Worm (Caenorhabditis elegans): Measurements from ENCODE around the gene fbxb-42.

Gene fbxb-42

DNA sequence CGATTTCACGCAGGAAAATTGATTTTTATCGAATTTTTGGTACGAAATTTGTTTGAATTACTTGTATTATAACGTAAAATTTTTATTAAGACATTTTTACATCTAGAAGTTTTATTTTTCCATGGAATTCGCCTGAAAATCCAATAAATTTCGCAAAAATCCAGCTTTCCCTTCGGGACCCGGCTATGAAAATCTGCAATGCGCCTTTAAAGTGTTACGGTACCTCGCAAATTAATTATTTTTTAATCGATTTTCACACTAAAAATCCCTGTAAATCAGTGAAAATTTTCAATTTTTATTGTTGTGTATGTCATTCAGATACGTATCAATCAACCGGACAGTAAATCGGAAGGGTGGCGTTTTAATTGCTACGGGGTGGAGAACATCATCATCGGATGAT, 36.5 kb upstream of the fbxb-42 start:
- TF ChIP-seq blmp-1 (tag; optimal IDR thresholded peaks at IDR 0.05) = peak; percentile 11
- no peak for TF ChIP-seq snu-23 (GFP tag; optimal IDR thresholded peaks at IDR 0.05)
- TF ChIP-seq hlh-17 (GFP tag; optimal IDR thresholded peaks at IDR 0.05; ENCODE audit: borderline replicate concordance) = no peak
- TF ChIP-seq hpl-2 (GFP tag; optimal IDR thresholded peaks at IDR 0.05) = no peak
- TF ChIP-seq zag-1 (tag; optimal IDR thresholded peaks at IDR 0.05) = no peak
- no peak for TF ChIP-seq lin-15B (tag; optimal IDR thresholded peaks at IDR 0.05)
- TF ChIP-seq unc-62 (GFP tag; optimal IDR thresholded peaks at IDR 0.05) = no peak

DNA sequence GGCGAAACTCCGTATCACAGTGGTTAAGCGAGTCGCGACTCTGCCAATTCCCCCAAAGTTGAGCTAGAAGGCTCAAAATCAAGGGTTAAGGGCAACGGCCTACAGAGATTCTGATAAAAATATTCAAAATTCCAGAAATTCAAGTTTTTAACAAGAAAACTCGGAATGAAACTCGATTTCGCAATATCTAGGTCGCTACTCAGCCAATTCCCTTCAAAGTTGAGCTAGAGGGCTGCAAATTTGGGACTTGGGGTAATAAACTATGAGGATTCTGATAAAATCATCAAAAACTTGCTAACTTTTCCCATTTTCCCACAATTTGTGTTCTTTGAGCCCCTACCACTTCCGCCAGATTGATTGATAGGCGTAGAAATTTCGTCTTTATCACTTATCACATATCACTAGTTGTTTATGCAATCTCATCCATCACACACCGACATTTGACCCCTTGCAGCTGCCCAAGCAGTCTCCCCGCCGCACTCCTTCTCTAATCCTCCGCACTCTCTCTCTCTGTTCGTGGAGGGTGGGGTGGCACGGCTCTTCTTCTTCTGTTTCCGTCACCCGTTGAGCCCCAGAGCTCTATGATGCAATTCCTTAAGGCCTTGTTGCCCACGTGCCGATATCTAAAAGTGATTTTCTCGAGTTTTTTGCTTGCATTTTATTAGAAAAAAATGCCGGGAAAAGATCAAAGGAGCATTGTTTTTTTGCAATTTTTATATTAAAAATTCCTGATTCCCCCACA, 35.6 kb upstream of the fbxb-42 start:
- TF ChIP-seq nhr-19 (GFP tag; conservative IDR thresholded peaks at IDR 0.05) (peak; percentile 66), efl-1 (optimal IDR thresholded peaks at IDR 0.05) (peak; percentile 31 to 33), efl-1 (GFP tag; optimal IDR thresholded peaks at IDR 0.05 in 1 of 2) (peak in 1 of 2 experiments; percentile 27), lin-35 (GFP tag; optimal IDR thresholded peaks at IDR 0.05) (peak in 1 of 2 experiments; percentile 8), lin-13 (GFP tag; optimal IDR thresholded peaks at IDR 0.05) (no peak), unc-98 (GFP tag; IDR thresholded peaks at IDR 0.05) (0 out of 2 replicates have a peak, but pooled peaks have one; percentile 28), mep-1 (tag; optimal IDR thresholded peaks at IDR 0.05) (peak; percentile 15), mdl-1 (tag; optimal IDR thresholded peaks at IDR 0.05) (peak in 1 of 2 experiments; percentile 61), zip-4 (GFP tag; optimal IDR thresholded peaks at IDR 0.05) (peak; percentile 90), unc-130 (tag; optimal IDR thresholded peaks at IDR 0.05) (peak; percentile 7), pax-3 (tag; optimal IDR thresholded peaks at IDR 0.05) (no peak), nhr-71 (tag; optimal IDR thresholded peaks at IDR 0.05) (peak; percentile 81), lin-39 (tag; optimal IDR thresholded peaks at IDR 0.05) (peak; percentile 54), elt-2 (tag; optimal IDR thresholded peaks at IDR 0.05) (no peak), sup-37 (GFP tag; optimal IDR thresholded peaks at IDR 0.05) (no peak), swsn-7 (tag; optimal IDR thresholded peaks at IDR 0.05) (peak; percentile 38), fos-1 (tag; optimal IDR thresholded peaks at IDR 0.05) (no peak), dsc-1 (tag; optimal IDR thresholded peaks at IDR 0.05) (peak; percentile 23), egl-13 (tag; optimal IDR thresholded peaks at IDR 0.05) (peak; percentile 55), zag-1 (tag; optimal IDR thresholded peaks at IDR 0.05) (no peak), aly-2 (tag; optimal IDR thresholded peaks at IDR 0.05) (no peak), elt-3 (tag; optimal IDR thresholded peaks at IDR 0.05) (no peak), mef-2 (tag; optimal IDR thresholded peaks at IDR 0.05) (no peak), ceh-82 (tag; optimal IDR thresholded peaks at IDR 0.05) (peak in 1 of 3 experiments; percentile 32), fkh-4 (tag; optimal IDR thresholded peaks at IDR 0.05; ENCODE audit: borderline replicate concordance) (no peak), grh-1 (GFP tag; IDR thresholded peaks at IDR 0.05) (no peak), ceh-63 (GFP tag; optimal IDR thresholded peaks at IDR 0.05) (no peak), irx-1 (tag; optimal IDR thresholded peaks at IDR 0.05) (no peak), fkh-8 (tag; optimal IDR thresholded peaks at IDR 0.05) (peak; percentile 50), pag-3 (tag; optimal IDR thresholded peaks at IDR 0.05; ENCODE audit: borderline replicate concordance, insufficient read depth) (peak; percentile 71), lin-14 (GFP tag; optimal IDR thresholded peaks at IDR 0.05) (peak; percentile 95), sox-4 (tag; optimal IDR thresholded peaks at IDR 0.05) (no peak), nhr-28 (tag; optimal IDR thresholded peaks at IDR 0.05) (no peak), dpl-1 (GFP tag; optimal IDR thresholded peaks at IDR 0.05) (peak in 2 of 3 experiments; percentile 1 to 25), snu-23 (GFP tag; optimal IDR thresholded peaks at IDR 0.05) (peak; percentile 58), lsy-2 (tag; optimal IDR thresholded peaks at IDR 0.05) (peak; percentile 44 to 46), hpl-2 (GFP tag; optimal IDR thresholded peaks at IDR 0.05) (no peak), ztf-4 (tag; optimal IDR thresholded peaks at IDR 0.05) (peak; percentile 52), lin-15B (tag; optimal IDR thresholded peaks at IDR 0.05) (no peak), tbx-2 (tag; optimal IDR thresholded peaks at IDR 0.05) (peak; percentile 30), C34B4.2 (tag; optimal IDR thresholded peaks at IDR 0.05) (no peak), nhr-12 (tag; optimal IDR thresholded peaks at IDR 0.05) (no peak), sptf-1 (tag; optimal IDR thresholded peaks at IDR 0.05) (no peak), hlh-17 (GFP tag; optimal IDR thresholded peaks at IDR 0.05; ENCODE audit: borderline replicate concordance) (no peak), tlp-1 (tag; optimal IDR thresholded peaks at IDR 0.05) (no peak), nhr-20 (tag; optimal IDR thresholded peaks at IDR 0.05) (peak; percentile 40)

Data from whole organism, L1 larva.